Worm (Caenorhabditis elegans) whole organism, L1 larva: Measurements from ENCODE around the gene ador-1.

ENCODE experiments used
- dpl-1 ChIP-seq, 3 experiments: fragments of 150-350 bp in 2 of 3; sonication (generic microtip) in 1 of 3; optimal IDR thresholded peaks; 2 replicates each; lab custom pipeline; 2014 to 2017; ENCODE audit warnings: missing biosample characterization in 3 of 3, missing genetic modification characterization in 3 of 3, missing genetic modification reagents in 3 of 3
- efl-1 ChIP-seq, 4 experiments: fragments of 150-350 bp; optimal IDR thresholded peaks in 3 of 4; peaks in 1 of 4; 1 replicate in 1 of 4; 2 replicates in 3 of 4; lab custom pipeline; 2014; ENCODE audit warnings: missing biosample characterization in 2 of 4, missing genetic modification characterization in 2 of 4, missing genetic modification reagents in 2 of 4
- fkh-10 ChIP-seq: sonication (generic microtip); optimal IDR thresholded peaks from 2 replicates; lab custom pipeline; 2017; ENCODE audit warnings: missing biosample characterization, missing genetic modification reagents, missing genetic modification characterization
- nhr-76 ChIP-seq: sonication (generic microtip); optimal IDR thresholded peaks from 2 replicates; lab custom pipeline; 2017; ENCODE audit warnings: missing biosample characterization, missing genetic modification characterization
- snu-23 ChIP-seq: sonication (generic microtip); optimal IDR thresholded peaks from 2 replicates; lab custom pipeline; 2016; ENCODE audit warnings: missing genetic modification characterization, missing compliant biosample characterization
- vab-15 ChIP-seq: sonication (generic microtip); optimal IDR thresholded peaks from 2 replicates; lab custom pipeline; 2017; ENCODE audit warnings: missing genotype, mild to moderate bottlenecking, missing genetic modification characterization, missing compliant biosample characterization
- ztf-11 ChIP-seq, 2 experiments: sonication (generic microtip); optimal IDR thresholded peaks; 2 replicates each; lab custom pipeline; 2016 to 2017; ENCODE audit warnings: missing genetic modification characterization in 2 of 2, missing biosample characterization in 1 of 2, missing compliant biosample characterization in 1 of 2

- TF ChIP-seq snu-23 (GFP tag; lab: Kevin White, UChicago) (no peak), ztf-11 (tag; optimal IDR thresholded peaks at IDR 0.05; lab: Kevin White, UChicago) (no peak), dpl-1 (GFP tag; optimal IDR thresholded peaks at IDR 0.05; lab: Kevin White, UChicago) (no peak), vab-15 (tag; lab: Kevin White, UChicago) (no peak), fkh-10 (GFP tag; lab: Kevin White, UChicago) (no peak), efl-1 (optimal IDR thresholded peaks at IDR 0.05; lab: Kevin White, UChicago) (no peak), efl-1 (GFP tag; optimal IDR thresholded peaks at IDR 0.05 in 1 of 2; lab: Kevin White, UChicago) (no peak), nhr-76 (tag; lab: Kevin White, UChicago) (no peak)
Observed at ce11 chrII:12482622-12483021, 20.1 kb downstream of the ador-1 start, which contains the start of gene fbxb-102.
